Fruit fly (Drosophila melanogaster) ovary, adult (tissue): ENCODE results near the gene CG7600.

ENCODE experiments used
- CG17801 ChIP-seq: fragments of 200-800 bp; optimal IDR thresholded peaks from 2 replicates; lab custom pipeline; 2019; ENCODE audit warnings: missing biosample characterization, mild to moderate bottlenecking, missing genetic modification characterization, moderate library complexity; ENCODE audit not compliant: partially characterized antibody

CG7600 gene

DNA sequence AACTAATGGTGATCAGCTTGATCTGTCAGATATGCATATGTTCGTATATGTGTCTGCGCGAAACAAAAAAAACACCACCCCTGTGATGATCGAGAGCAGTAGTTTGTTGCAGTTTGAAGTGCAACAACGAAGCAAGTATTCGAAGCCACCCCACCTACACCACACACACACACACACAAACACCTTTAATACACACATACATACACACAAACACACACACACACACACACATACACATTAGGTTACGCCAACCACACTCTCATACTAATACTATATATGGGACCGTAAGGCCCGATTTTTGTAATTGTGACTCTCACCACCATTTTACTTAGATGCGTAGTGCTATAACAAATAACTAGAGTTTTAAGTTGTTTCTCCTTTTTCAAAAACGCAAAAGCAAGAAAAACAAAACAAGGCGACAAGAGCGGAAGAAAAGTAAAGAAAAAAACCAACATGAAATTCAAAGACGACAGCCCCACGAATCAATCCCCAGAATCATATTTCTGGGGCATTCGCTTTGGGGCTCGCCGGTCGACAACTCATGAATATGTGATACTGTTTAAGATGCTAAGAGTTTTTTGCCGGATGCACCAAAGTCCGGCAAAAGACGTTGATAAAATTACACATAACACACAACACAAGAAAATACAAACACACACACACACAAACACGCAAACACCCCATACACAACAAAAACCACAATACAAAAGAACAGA lies 44.0 kb downstream of the CG7600 start:
- no peak for TF ChIP-seq CG17801 (GFP tag; lab: Kevin White, UChicago)

DNA sequence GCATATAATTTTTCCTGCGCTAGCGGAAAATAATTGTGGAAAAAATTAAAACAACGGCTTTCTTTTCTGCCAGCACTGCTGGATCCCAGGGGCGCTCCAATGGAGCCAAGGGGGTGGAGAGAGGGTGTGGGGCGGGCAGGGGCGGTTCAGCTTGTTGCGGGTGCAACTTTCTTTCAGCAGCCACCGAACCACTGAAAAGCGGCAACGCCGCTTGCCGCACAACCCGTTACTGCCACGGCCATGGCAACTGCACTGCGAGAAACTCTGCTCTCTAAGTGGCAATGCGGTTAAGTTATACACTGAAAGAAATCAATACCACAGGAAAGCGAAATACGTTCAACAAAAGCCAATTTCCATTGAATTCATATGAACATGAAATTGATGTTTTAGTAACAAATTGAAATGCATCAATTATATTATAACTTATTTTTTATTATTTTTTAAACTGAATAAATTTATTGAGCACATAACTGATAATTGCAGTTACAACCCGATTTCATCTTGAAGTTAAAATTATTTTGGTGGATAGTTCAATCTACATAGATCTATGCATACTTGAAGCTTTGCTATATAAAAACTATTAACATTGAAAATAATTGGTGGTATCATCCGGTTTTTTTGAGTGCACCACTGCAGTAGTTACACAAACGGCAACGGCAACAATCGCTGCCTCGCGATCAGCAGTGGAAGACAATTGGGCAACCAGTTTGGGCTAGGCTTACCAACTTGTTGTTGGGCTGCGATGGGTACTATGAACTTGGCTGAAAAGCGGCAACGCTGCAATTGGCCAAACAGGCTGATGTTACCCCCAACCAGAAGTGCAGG lies 45.8 kb downstream of the CG7600 start:
- peak; percentile 42 for TF ChIP-seq CG17801 (GFP tag; lab: Kevin White, UChicago)

DNA sequence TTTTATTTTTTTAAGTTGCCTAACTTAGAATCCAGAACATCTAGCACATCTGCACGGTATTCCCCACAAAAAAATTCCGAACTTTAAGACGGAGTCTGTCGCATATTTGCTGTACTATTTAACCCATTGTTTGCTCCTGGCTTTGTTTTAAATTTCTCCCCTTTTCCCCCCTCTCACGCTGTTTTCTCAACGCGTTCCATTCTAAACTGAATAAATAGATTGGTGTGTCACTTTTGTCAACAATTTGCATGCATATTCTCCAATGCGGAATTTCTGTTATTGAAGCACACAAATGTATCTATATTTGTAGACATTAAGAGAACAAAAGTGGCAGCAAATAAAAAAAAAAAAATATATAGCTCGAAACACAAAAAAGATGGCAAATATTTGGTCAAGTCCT lies 47.8 kb downstream of the CG7600 start:
- TF ChIP-seq CG17801 (GFP tag; lab: Kevin White, UChicago) = no peak

DNA sequence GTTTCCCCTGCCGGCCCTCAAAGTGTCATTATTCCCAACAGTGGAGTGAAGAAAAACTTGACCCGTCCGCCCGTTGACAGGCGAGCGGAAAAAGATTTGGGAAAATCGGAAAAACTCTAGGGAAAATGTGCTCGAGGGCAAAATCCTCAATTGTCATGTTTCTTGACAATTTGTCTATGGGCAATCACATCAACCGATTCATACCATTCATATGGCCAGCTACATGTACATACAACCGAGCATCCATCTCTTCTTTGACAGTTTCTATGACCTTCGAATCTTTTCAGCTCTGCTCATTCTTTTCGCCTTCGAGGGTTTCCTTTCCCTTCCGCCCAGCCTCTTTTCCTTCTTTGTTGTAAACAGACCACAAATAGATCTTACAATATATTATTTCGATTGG lies 49.2 kb downstream of the CG7600 start:
- no peak for TF ChIP-seq CG17801 (GFP tag; lab: Kevin White, UChicago)

DNA sequence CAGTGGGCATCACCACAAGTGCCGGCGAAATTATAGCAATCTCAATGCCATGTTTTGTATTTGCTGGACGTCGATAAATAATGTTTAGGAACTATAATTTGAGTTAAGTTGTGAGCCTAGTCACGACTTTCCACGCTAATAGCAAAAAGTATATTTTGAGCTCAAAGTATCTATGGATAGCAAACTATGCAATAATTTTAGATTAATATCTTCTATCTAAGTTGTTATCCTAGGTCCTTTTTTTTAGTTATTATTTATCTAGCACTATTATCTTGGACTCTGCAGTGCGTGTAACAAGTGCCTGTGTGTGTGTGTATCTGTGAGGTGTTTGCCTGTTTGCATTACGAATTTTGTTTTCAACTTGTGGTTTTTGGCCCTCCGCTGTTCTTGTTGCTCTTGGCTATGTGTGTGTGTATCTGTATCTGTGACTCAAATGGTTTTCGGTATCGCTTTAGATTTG lies 49.7 kb downstream of the CG7600 start:
- no peak for TF ChIP-seq CG17801 (GFP tag; lab: Kevin White, UChicago)

DNA sequence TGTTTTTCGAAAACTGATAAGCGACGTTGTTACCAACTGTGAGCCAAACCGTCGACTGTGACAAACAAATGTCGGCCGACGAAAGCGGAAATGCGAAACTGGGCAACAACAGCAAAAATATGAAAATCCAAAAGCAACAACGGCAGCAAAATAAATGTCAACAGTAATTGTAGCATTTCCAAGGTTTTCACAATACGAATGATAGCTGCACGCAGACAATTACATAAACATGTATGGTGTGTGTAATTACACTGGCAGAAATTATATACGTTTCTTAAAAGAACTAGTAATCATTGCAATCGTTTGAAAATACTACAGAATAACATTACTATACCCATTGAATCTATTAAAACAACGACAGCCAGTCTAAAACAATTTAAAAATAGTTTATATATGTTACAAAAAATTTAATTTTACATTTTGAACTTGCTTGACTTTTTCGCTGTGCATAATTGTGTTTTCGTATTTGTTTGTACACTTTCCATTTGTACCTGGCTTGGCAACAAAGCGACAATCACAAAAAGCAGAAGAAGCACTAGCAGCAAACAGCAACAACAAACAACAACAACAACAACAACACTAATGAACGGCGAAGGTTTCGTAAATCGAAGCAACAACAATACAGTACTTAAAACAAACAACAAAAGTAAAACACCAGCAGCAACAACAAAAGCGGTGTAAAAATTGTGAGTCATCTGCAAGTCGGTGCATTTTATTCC lies 50.3 kb downstream of the CG7600 start:
- TF ChIP-seq CG17801 (GFP tag; lab: Kevin White, UChicago) = peak; percentile 90

DNA sequence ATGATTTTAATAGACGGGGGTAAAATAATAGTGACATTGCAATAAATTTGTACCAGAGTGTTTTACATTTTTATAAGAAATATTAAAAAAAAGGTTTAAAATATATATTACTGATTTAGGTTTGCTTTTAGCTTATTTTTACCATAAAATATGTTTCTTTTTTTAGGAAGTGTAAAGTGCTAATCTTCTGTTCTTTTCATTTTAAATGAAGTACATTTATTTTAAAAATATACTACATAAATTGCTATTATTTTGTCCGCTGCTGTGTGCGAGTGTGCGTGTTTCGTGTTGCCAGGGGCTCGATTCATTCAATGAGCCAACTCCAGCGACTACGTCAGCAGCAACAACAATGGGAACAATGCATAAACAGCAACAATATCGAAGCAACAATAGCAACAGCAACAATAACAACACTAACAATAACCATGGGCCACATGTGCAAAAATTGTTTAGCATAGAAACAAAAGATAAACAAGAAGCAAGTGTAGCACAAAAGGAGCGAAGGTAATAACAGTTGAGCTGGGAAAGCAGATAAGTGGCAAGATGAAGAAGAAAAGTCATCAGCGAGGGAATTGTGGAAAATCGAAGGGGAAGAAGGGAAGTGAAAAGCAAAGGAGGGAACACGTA lies 51.0 kb downstream of the CG7600 start:
- TF ChIP-seq CG17801 (GFP tag; lab: Kevin White, UChicago) = peak; percentile 97

DNA sequence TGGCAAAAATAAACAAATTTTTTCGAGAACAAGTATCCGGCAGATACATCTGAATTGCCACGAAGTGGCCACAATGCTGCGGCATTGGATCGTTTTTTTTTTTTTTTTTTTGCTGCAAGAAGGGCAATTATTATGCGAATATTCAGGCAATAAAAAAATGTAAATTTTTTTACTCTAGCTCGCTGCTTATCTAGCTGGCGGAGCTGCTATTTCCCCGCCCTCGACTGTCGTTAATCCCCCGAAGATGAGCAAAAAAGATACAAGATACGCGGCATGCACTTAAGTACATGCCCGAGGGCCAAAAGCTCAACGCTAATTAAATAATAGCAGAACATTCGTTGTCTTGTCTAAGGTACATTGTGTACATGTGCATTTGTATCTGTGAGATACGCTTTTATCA lies 51.6 kb downstream of the CG7600 start:
- TF ChIP-seq CG17801 (GFP tag; lab: Kevin White, UChicago) = no peak
